Fruit fly (Drosophila melanogaster): ENCODE data around the gene Cad86C.

Cad86C gene

DNA sequence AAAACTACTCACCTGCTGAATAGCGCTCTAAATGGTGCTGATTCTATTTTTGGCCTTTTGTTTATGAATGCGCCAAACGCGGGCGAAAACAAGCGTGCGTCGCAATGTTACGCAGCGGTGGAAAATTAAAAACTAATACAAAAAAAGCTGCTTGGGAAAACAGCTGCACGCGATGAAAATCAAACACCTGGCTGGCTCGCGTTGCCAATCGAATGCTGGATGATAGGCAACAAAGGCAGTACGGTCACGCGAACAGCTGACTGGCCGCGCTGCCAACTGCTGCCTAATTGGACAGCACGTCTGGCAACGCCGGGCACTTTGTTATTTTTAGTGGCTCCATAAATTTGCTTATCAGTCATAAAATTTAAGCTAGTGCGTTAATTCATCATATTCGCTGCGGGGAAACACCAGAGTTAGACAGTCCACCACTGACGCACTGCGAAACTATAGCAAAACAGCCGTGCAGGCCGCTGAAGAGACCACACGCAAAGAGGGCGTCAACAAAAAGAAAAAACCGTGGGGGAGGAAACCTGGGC, 41.6 kb downstream of the Cad86C start, which contains the start of the genes SelR and Tsp86D (continued):
- peak; percentile 16 for TF ChIP-seq kni (GFP tag; optimal IDR thresholded peaks at IDR 0.05)
- no peak for TF ChIP-seq Ravus (GFP tag; IDR thresholded peaks at IDR 0.05)
- peak; percentile 74 for TF ChIP-seq Bgb (GFP tag; IDR thresholded peaks at IDR 0.05; ENCODE audit: partially characterized antibody)
- TF ChIP-seq Drgx (GFP tag; IDR thresholded peaks at IDR 0.05), result no peak
- no peak for TF ChIP-seq CG17328 (GFP tag; IDR thresholded peaks at IDR 0.05)
- peak; percentile 85 for TF ChIP-seq sd (tag; optimal IDR thresholded peaks at IDR 0.05)
- TF ChIP-seq dimm (GFP tag; IDR thresholded peaks at IDR 0.05), result no peak
- peak; percentile 32 for TF ChIP-seq CG6765 (GFP tag; optimal IDR thresholded peaks at IDR 0.05)
- TF ChIP-seq D (optimal IDR thresholded peaks at IDR 0.05), result no peak
- no peak for TF ChIP-seq D (GFP tag; optimal IDR thresholded peaks at IDR 0.05)
- no peak for TF ChIP-seq CG15479 (GFP tag; optimal IDR thresholded peaks at IDR 0.05)
- no peak for TF ChIP-seq CG5953 (GFP tag; IDR thresholded peaks at IDR 0.05)
- peak; percentile 67 for TF ChIP-seq Hmr (GFP tag; optimal IDR thresholded peaks at IDR 0.05)
- TF ChIP-seq cato (GFP tag; optimal IDR thresholded peaks at IDR 0.05; ENCODE audit: borderline replicate concordance), result no peak

DNA sequence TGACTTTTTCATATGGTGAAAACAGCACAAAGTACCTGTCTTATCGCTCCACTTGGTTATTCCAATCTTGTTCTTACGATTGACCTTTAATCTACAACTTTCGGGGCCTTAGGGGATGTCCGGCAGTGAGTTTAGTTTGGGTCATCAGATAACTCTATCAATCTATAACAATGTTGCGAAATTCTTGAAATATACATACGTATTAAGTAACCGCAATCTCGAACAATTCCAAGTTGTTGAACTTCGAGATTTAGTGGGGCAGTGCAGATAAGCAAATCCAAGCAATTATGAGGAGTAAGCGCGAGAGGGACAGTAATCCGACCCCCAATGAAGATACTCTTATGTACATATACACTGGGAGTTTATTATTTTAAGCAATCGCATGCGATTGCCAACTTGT, 43.7 kb downstream of the Cad86C start:
- TF ChIP-seq sug (tag; optimal IDR thresholded peaks at IDR 0.05), result peak; percentile 92
- no peak for TF ChIP-seq pum (GFP tag; optimal IDR thresholded peaks at IDR 0.05)
- TF ChIP-seq peb (GFP tag; IDR thresholded peaks at IDR 0.05), result no peak
- TF ChIP-seq Pdp1 (GFP tag; optimal IDR thresholded peaks at IDR 0.05), result peak in 1 of 2 experiments; percentile 58
- TF ChIP-seq Mad (GFP tag; optimal IDR thresholded peaks at IDR 0.05), result no peak
- peak in 1 of 2 experiments; percentile 12 for TF ChIP-seq Hr78 (GFP tag; optimal IDR thresholded peaks at IDR 0.05)
- no peak for TF ChIP-seq CG18619 (GFP tag; optimal IDR thresholded peaks at IDR 0.05)
- TF ChIP-seq sens (GFP tag), result peak; percentile 37
- TF ChIP-seq CG34376 (GFP tag; optimal IDR thresholded peaks at IDR 0.05), result peak; percentile 20

DNA sequence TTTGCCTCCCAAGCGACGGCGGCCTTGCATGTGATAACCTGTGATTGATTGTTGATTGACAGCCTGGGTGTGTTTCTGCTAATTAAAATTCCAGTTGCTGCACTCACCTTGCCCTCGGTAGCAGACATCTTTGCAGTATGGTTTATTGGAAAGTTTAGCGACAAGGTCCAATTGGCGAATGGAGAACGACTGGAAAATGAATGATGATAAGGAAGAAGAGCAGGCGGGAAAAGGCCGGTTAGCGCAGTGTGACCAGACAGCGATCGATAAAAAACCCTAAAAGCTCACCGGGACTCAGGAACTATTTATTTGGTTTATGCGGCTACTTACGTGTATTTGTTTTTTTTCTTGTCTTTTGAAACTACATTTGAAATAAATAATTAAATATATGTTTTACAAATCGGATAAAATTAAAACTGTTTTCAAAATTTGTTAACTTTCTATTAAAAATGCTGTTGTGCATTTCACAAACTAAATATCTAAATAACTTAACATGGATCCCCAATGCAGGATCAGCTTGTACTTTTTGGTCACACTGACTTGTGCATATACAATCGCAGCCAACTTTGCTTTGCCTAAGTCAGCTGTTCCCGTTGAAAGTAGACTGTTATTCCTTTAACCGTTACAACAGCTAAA, 45.4 kb downstream of the Cad86C start, which contains the start of gene Fdh:
Gene Fdh, minus strand, starts transcription at position 234 of the 636 bp plus-strand sequence.
- TF ChIP-seq B-H1 (GFP tag; IDR thresholded peaks at IDR 0.05) (peak; percentile 14; the same call in 1 of the 3 replicates), CG5245 (GFP tag; optimal IDR thresholded peaks at IDR 0.05) (peak; percentile 31), zf30C (GFP tag; optimal IDR thresholded peaks at IDR 0.05) (no peak), CG10366 (GFP tag; IDR thresholded peaks at IDR 0.05) (peak; percentile 39), CG32532 (GFP tag; IDR thresholded peaks at IDR 0.05) (peak; percentile 57; the same call in 1 of the 2 replicates), fd96Cb (tag; optimal IDR thresholded peaks at IDR 0.05) (peak; percentile 48), Awh (GFP tag; IDR thresholded peaks at IDR 0.05) (no peak), CG12219 (GFP tag; optimal IDR thresholded peaks at IDR 0.05) (peak; percentile 45), scrt (GFP tag; optimal IDR thresholded peaks at IDR 0.05) (peak; percentile 14), shn (GFP tag; optimal IDR thresholded peaks at IDR 0.05) (no peak), NfI (GFP tag; optimal IDR thresholded peaks at IDR 0.05) (peak; percentile 68), Aef1 (GFP tag; IDR thresholded peaks at IDR 0.05) (no peak), CG7786 (GFP tag; optimal IDR thresholded peaks at IDR 0.05) (no peak), bowl (GFP tag; IDR thresholded peaks at IDR 0.05) (0 out of 2 replicates have a peak, but pooled peaks have one; percentile 16), Sox100B (GFP tag; optimal IDR thresholded peaks at IDR 0.05) (peak; percentile 75), trh (GFP tag; optimal IDR thresholded peaks at IDR 0.05) (no peak), dpn (GFP tag; optimal IDR thresholded peaks at IDR 0.05) (peak in 1 of 2 experiments; percentile 53), pfk (GFP tag; optimal IDR thresholded peaks at IDR 0.05) (no peak), ERR (GFP tag; optimal IDR thresholded peaks at IDR 0.05) (no peak), dysf (GFP tag; IDR thresholded peaks at IDR 0.05) (peak; percentile 53; the same call in 2 of the 3 replicates), CG1603 (tag; optimal IDR thresholded peaks at IDR 0.05) (peak; percentile 42), CG34422 (GFP tag; IDR thresholded peaks at IDR 0.05) (peak; percentile 34; the same call in 1 of the 3 replicates), CG12071 (GFP tag; optimal IDR thresholded peaks at IDR 0.05) (peak; percentile 7), ftz-f1 (GFP tag; optimal IDR thresholded peaks at IDR 0.05) (peak; percentile 55), croc (GFP tag; conservative IDR thresholded peaks at IDR 0.05) (no peak; the same call in 2 of the 3 replicates)
